Worm (Caenorhabditis elegans): Measurements from ENCODE around the gene scl-27.

The scl-27 gene

ce11 chrV:403028-403427 lies 3.2 kb downstream of the scl-27 start, which contains the start of gene srh-62:
Gene srh-62, minus strand, starts transcription at chrV:403128.
- TF ChIP-seq med-1 (GFP tag; optimal IDR thresholded peaks at IDR 0.05; ENCODE audit: insufficient read depth), result no peak
- no peak for TF ChIP-seq cog-1 (tag; optimal IDR thresholded peaks at IDR 0.05)
- TF ChIP-seq ztf-29 (GFP tag; IDR thresholded peaks at IDR 0.05), result no peak
- TF ChIP-seq ztf-23 (GFP tag; IDR thresholded peaks at IDR 0.05), result no peak
- no peak for TF ChIP-seq T22C8.4 (GFP tag; IDR thresholded peaks at IDR 0.05)
- TF ChIP-seq klf-2 (GFP tag; conservative IDR thresholded peaks at IDR 0.05), result no peak
- TF ChIP-seq flt-1 (GFP tag; IDR thresholded peaks at IDR 0.05), result no peak
- TF ChIP-seq ref-1 (GFP tag; conservative IDR thresholded peaks at IDR 0.05), result no peak
- no peak for TF ChIP-seq tab-1 (GFP tag; IDR thresholded peaks at IDR 0.05)

DNA sequence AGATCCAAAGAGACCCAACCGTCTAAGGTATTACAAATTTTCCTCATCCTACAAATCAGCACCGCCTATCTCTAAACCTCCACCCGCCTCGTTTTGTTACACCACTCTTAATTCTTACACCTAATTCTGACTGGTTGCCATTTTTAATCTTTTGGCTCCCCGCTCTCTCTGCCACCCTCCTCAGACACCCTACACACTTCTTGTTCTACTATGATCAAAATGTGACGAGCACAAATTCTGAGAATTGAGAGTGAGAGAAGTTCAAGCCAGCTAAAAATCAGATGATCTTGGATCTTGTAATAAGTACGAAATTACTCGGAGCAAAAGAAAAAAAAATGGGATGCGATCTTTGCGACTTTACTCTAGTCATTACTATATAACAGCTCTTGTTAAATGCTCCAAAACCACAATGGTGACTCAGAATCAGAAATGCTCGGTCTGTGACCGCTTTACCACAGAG lies 4.4 kb downstream of the scl-27 start, which contains the start of gene nhr-252:
TSS of gene nhr-252 (plus strand) at position 410 of the 460 bp plus-strand sequence.
- TF ChIP-seq cog-1 (tag; optimal IDR thresholded peaks at IDR 0.05) (no peak), T22C8.4 (GFP tag; IDR thresholded peaks at IDR 0.05) (no peak), ztf-29 (GFP tag; IDR thresholded peaks at IDR 0.05) (no peak), ref-1 (GFP tag; conservative IDR thresholded peaks at IDR 0.05) (no peak), ztf-23 (GFP tag; IDR thresholded peaks at IDR 0.05) (no peak), flt-1 (GFP tag; IDR thresholded peaks at IDR 0.05) (no peak), klf-2 (GFP tag; conservative IDR thresholded peaks at IDR 0.05) (no peak), med-1 (GFP tag; optimal IDR thresholded peaks at IDR 0.05; ENCODE audit: insufficient read depth) (no peak), tab-1 (GFP tag; IDR thresholded peaks at IDR 0.05) (no peak)

- TF ChIP-seq klf-2 (GFP tag; conservative IDR thresholded peaks at IDR 0.05), result no peak
- no peak for TF ChIP-seq ztf-29 (GFP tag; IDR thresholded peaks at IDR 0.05)
- no peak for TF ChIP-seq T22C8.4 (GFP tag; IDR thresholded peaks at IDR 0.05)
- TF ChIP-seq med-1 (GFP tag; optimal IDR thresholded peaks at IDR 0.05; ENCODE audit: insufficient read depth), result no peak
Measured at ce11 chrV:412820-413219, 13.0 kb downstream of the scl-27 start.

DNA sequence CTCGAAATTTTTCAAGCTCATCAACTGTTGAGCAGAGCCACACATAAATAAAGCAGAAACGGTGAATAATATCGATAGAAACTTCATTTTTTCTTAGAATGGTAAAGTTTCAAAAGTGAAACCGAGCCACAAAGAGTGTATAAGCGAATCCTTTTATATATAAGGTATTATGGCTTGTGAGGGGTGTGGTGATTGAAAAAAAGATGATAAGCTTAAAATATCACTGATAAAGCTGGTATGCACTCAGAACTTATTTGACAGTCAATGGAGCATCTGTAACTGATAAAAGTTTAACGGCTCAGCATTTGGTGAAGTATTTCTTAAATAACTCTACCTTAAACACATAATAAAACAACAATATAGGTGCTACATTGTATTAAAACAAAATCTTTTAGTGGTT lies 14.8 kb downstream of the scl-27 start, which contains the start of gene dod-19:
TSS of gene dod-19 (minus strand) at position 130 of the 400 bp plus-strand sequence.
- no peak for TF ChIP-seq ref-1 (GFP tag; conservative IDR thresholded peaks at IDR 0.05)
- no peak for TF ChIP-seq ztf-29 (GFP tag; IDR thresholded peaks at IDR 0.05)
- no peak for TF ChIP-seq T22C8.4 (GFP tag; IDR thresholded peaks at IDR 0.05)
- TF ChIP-seq klf-2 (GFP tag; conservative IDR thresholded peaks at IDR 0.05), result no peak
- no peak for TF ChIP-seq flt-1 (GFP tag; IDR thresholded peaks at IDR 0.05)
- TF ChIP-seq cog-1 (tag; optimal IDR thresholded peaks at IDR 0.05), result no peak
- TF ChIP-seq ztf-23 (GFP tag; IDR thresholded peaks at IDR 0.05), result no peak

- TF ChIP-seq ztf-29 (GFP tag; IDR thresholded peaks at IDR 0.05), result no peak
- no peak for TF ChIP-seq ztf-23 (GFP tag; IDR thresholded peaks at IDR 0.05)
- no peak for TF ChIP-seq klf-2 (GFP tag; conservative IDR thresholded peaks at IDR 0.05)
- TF ChIP-seq cog-1 (tag; optimal IDR thresholded peaks at IDR 0.05), result no peak
- TF ChIP-seq ref-1 (GFP tag; conservative IDR thresholded peaks at IDR 0.05), result no peak
- TF ChIP-seq tab-1 (GFP tag; IDR thresholded peaks at IDR 0.05), result no peak
- no peak for TF ChIP-seq med-1 (GFP tag; optimal IDR thresholded peaks at IDR 0.05; ENCODE audit: insufficient read depth)
- TF ChIP-seq T22C8.4 (GFP tag; IDR thresholded peaks at IDR 0.05), result no peak
- no peak for TF ChIP-seq flt-1 (GFP tag; IDR thresholded peaks at IDR 0.05)
Measured at ce11 chrV:415072-415471, 15.3 kb downstream of the scl-27 start.

- TF ChIP-seq T22C8.4 (GFP tag; IDR thresholded peaks at IDR 0.05) (no peak), ref-1 (GFP tag; conservative IDR thresholded peaks at IDR 0.05) (no peak), ztf-23 (GFP tag; IDR thresholded peaks at IDR 0.05) (no peak), med-1 (GFP tag; optimal IDR thresholded peaks at IDR 0.05; ENCODE audit: insufficient read depth) (no peak), tab-1 (GFP tag; IDR thresholded peaks at IDR 0.05) (no peak), klf-2 (GFP tag; conservative IDR thresholded peaks at IDR 0.05) (no peak), ztf-29 (GFP tag; IDR thresholded peaks at IDR 0.05) (no peak), flt-1 (GFP tag; IDR thresholded peaks at IDR 0.05) (no peak), cog-1 (tag; optimal IDR thresholded peaks at IDR 0.05) (no peak)
Measured at ce11 chrV:417656-418353, 18.0 kb downstream of the scl-27 start, which contains the start of gene irg-8. Gene irg-8, minus strand, starts transcription at chrV:417706.

DNA sequence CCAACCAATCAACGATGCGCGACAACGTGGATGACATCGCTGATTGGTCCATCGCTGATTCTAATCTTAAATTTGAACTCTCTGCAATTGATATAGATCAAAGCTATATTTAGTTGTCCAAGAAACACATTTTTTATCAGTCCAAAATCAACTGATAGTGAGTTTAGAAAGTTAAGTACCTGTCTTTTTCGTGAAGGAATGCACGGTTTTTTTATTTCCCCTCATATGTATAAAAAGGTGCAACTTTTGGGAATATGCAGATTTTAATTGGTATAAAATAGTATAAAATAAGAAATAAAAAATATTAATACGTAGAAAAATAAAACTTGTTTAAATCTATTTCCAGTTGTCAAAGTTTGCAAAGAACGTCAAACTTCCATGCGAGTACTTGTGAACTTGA lies 18.6 kb downstream of the scl-27 start, which contains the start of gene Y39D8A.1:
TSS of gene Y39D8A.1 (plus strand) at position 301 of the 400 bp plus-strand sequence.
- TF ChIP-seq med-1 (GFP tag; optimal IDR thresholded peaks at IDR 0.05; ENCODE audit: insufficient read depth) (no peak), cog-1 (tag; optimal IDR thresholded peaks at IDR 0.05) (no peak), flt-1 (GFP tag; IDR thresholded peaks at IDR 0.05) (no peak), ztf-23 (GFP tag; IDR thresholded peaks at IDR 0.05) (no peak), ref-1 (GFP tag; conservative IDR thresholded peaks at IDR 0.05) (no peak), tab-1 (GFP tag; IDR thresholded peaks at IDR 0.05) (no peak), T22C8.4 (GFP tag; IDR thresholded peaks at IDR 0.05) (no peak), ztf-29 (GFP tag; IDR thresholded peaks at IDR 0.05) (no peak), klf-2 (GFP tag; conservative IDR thresholded peaks at IDR 0.05) (no peak)

ce11 chrV:422133-422532 lies 22.3 kb downstream of the scl-27 start, which contains the start of gene dod-20:
Gene dod-20, plus strand, starts transcription at chrV:422433.
- TF ChIP-seq klf-2 (GFP tag; conservative IDR thresholded peaks at IDR 0.05) (no peak), T22C8.4 (GFP tag; IDR thresholded peaks at IDR 0.05) (no peak), ztf-23 (GFP tag; IDR thresholded peaks at IDR 0.05) (no peak), med-1 (GFP tag; optimal IDR thresholded peaks at IDR 0.05; ENCODE audit: insufficient read depth) (no peak), ref-1 (GFP tag; conservative IDR thresholded peaks at IDR 0.05) (no peak), ztf-29 (GFP tag; IDR thresholded peaks at IDR 0.05) (no peak), flt-1 (GFP tag; IDR thresholded peaks at IDR 0.05) (no peak), tab-1 (GFP tag; IDR thresholded peaks at IDR 0.05) (no peak), cog-1 (tag; optimal IDR thresholded peaks at IDR 0.05) (no peak)

- TF ChIP-seq cog-1 (tag; optimal IDR thresholded peaks at IDR 0.05), result no peak
- no peak for TF ChIP-seq T22C8.4 (GFP tag; IDR thresholded peaks at IDR 0.05)
- TF ChIP-seq ref-1 (GFP tag; conservative IDR thresholded peaks at IDR 0.05), result no peak
- no peak for TF ChIP-seq ztf-23 (GFP tag; IDR thresholded peaks at IDR 0.05)
- no peak for TF ChIP-seq klf-2 (GFP tag; conservative IDR thresholded peaks at IDR 0.05)
- TF ChIP-seq ztf-29 (GFP tag; IDR thresholded peaks at IDR 0.05), result no peak
- no peak for TF ChIP-seq tab-1 (GFP tag; IDR thresholded peaks at IDR 0.05)
- TF ChIP-seq flt-1 (GFP tag; IDR thresholded peaks at IDR 0.05), result no peak
Measured at ce11 chrV:424140-424539, 24.3 kb downstream of the scl-27 start, which contains the start of gene B0554.5. Gene B0554.5, plus strand, starts transcription at chrV:424440.
